Fruit fly (Drosophila melanogaster): ENCODE results near the gene mRpL1.

Gene mRpL1

dm6 chr3R:8333768-8334470 is 32.7 kb downstream of the mRpL1 start, which contains the start of gene Poxm (continued):
- TF ChIP-seq H15 (GFP tag; IDR thresholded peaks at IDR 0.05) (peak; percentile 84), dm (GFP tag; optimal IDR thresholded peaks at IDR 0.05) (peak; percentile 57), Dfd (GFP tag; optimal IDR thresholded peaks at IDR 0.05) (peak in 1 of 2 experiments; percentile 83), eyg (GFP tag; optimal IDR thresholded peaks at IDR 0.05) (peak; percentile 14), Jarid2 (GFP tag; optimal IDR thresholded peaks at IDR 0.05) (peak; percentile 56), CG9609 (GFP tag; optimal IDR thresholded peaks at IDR 0.05) (peak; percentile 7), ara (GFP tag; IDR thresholded peaks at IDR 0.05) (peak; percentile 84), CG7372 (GFP tag; IDR thresholded peaks at IDR 0.05) (peak; percentile 89), CG14965 (GFP tag; optimal IDR thresholded peaks at IDR 0.05; ENCODE audit: borderline replicate concordance) (no peak), CG4424 (GFP tag; optimal IDR thresholded peaks at IDR 0.05) (peak; percentile 95), Sry-δ (GFP tag; optimal IDR thresholded peaks at IDR 0.05) (no peak), CG17612 (GFP tag; IDR thresholded peaks at IDR 0.05) (no peak; the same call in 1 of the 2 replicates), Trl (optimal IDR thresholded peaks at IDR 0.05) (peak; percentile 47 to 78), Trl (GFP tag; optimal IDR thresholded peaks at IDR 0.05) (peak; percentile 58), usp (GFP tag; optimal IDR thresholded peaks at IDR 0.05) (no peak), crp (GFP tag; optimal IDR thresholded peaks at IDR 0.05) (peak in 1 of 2 experiments; percentile 47), caup (GFP tag; optimal IDR thresholded peaks at IDR 0.05; ENCODE audit: severe bottlenecking) (peak; percentile 74), D (optimal IDR thresholded peaks at IDR 0.05) (no peak), D (GFP tag; optimal IDR thresholded peaks at IDR 0.05) (peak; percentile 96), Sox100B (GFP tag; optimal IDR thresholded peaks at IDR 0.05) (peak; percentile 96), CG30020 (tag; optimal IDR thresholded peaks at IDR 0.05) (peak; percentile 78), CHES-1-like (GFP tag; optimal IDR thresholded peaks at IDR 0.05) (no peak), CG11456 (GFP tag; IDR thresholded peaks at IDR 0.05) (peak; percentile 86), so (GFP tag; IDR thresholded peaks at IDR 0.05) (peak; percentile 64; the same call in 1 of the 3 replicates), CG9932 (GFP tag; IDR thresholded peaks at IDR 0.05) (peak; percentile 71), CG15696 (tag; optimal IDR thresholded peaks at IDR 0.05) (peak; percentile 94), CG4404 (GFP tag; IDR thresholded peaks at IDR 0.05) (peak; percentile 96), Mrtf (GFP tag; IDR thresholded peaks at IDR 0.05) (peak; percentile 85; the same call in 2 of the 3 replicates), Eip74EF (GFP tag; optimal IDR thresholded peaks at IDR 0.05) (peak in 1 of 2 experiments; percentile 89), NC2β (GFP tag; optimal IDR thresholded peaks at IDR 0.05) (peak; percentile 29), Tbp (GFP tag; optimal IDR thresholded peaks at IDR 0.05) (no peak), Oaz (GFP tag; IDR thresholded peaks at IDR 0.05) (peak; percentile 78), CG4360 (GFP tag; IDR thresholded peaks at IDR 0.05) (peak; percentile 10), Side (GFP tag; optimal IDR thresholded peaks at IDR 0.05) (peak; percentile 54), dati (GFP tag; IDR thresholded peaks at IDR 0.05) (0 out of 2 replicates have a peak, but pooled peaks have one; percentile 28), CG31365 (tag; optimal IDR thresholded peaks at IDR 0.05) (no peak), tap (tag; optimal IDR thresholded peaks at IDR 0.05) (peak; percentile 78), CG2712 (tag; optimal IDR thresholded peaks at IDR 0.05) (peak; percentile 96), CG8478 (optimal IDR thresholded peaks at IDR 0.05) (peak; percentile 91), sens (GFP tag) (peak; percentile 96), unpg (GFP tag; optimal IDR thresholded peaks at IDR 0.05) (peak; percentile 85), CG14050 (GFP tag; IDR thresholded peaks at IDR 0.05) (peak; percentile 69), CG5953 (GFP tag; IDR thresholded peaks at IDR 0.05) (0 out of 2 replicates have a peak, but pooled peaks have one; percentile 42), btn (GFP tag; optimal IDR thresholded peaks at IDR 0.05) (peak; percentile 39), CG1832 (GFP tag; optimal IDR thresholded peaks at IDR 0.05) (peak; percentile 34), CG10366 (GFP tag; IDR thresholded peaks at IDR 0.05) (peak; percentile 79), jing (GFP tag; optimal IDR thresholded peaks at IDR 0.05) (peak; percentile 58), CG3281 (GFP tag; optimal IDR thresholded peaks at IDR 0.05) (no peak), zf30C (GFP tag; optimal IDR thresholded peaks at IDR 0.05) (no peak), Spps (tag; optimal IDR thresholded peaks at IDR 0.05) (peak; percentile 88), dmrt11E (tag; optimal IDR thresholded peaks at IDR 0.05) (peak; percentile 91)
